Fruit fly (Drosophila melanogaster) Kc167 (cell line): ENCODE measurements around the gene CG11307.

Experiments used
- Myc ChIP-seq: fragments of >200 bp; optimal IDR thresholded peaks from 2 replicates; lab custom pipeline; 2017; ENCODE audit warnings: missing external identifiers
- Sin3A ChIP-seq: fragments of >200 bp; optimal IDR thresholded peaks from 2 replicates; lab custom pipeline; 2018; ENCODE audit warnings: missing external identifiers
- h ChIP-seq: fragments of >200 bp; optimal IDR thresholded peaks from 3 replicates; lab custom pipeline; 2018; ENCODE audit warnings: missing external identifiers
- insv ChIP-seq: fragments of >200 bp; optimal IDR thresholded peaks from 3 replicates; lab custom pipeline; 2018; ENCODE audit warnings: missing external identifiers
- psq ChIP-seq: fragments of >200 bp; optimal IDR thresholded peaks from 2 replicates; lab custom pipeline; 2017; ENCODE audit warnings: missing external identifiers
- ttk ChIP-seq: sonication (Bioruptor generic); optimal IDR thresholded peaks from 2 replicates; lab custom pipeline; 2017; ENCODE audit warnings: missing external identifiers

CG11307 gene

dm6 chr3L:21644607-21645006 lies 27.2 kb downstream of the CG11307 start, which contains the start of gene CG43980:
TSS of gene CG43980 (plus strand) at chr3L:21644958.
- TF ChIP-seq insv (lab: Kevin White, UChicago) = no peak
- no peak for TF ChIP-seq psq (lab: Kevin White, UChicago)
- TF ChIP-seq Sin3A (lab: Kevin White, UChicago) = no peak
- no peak for TF ChIP-seq Myc (lab: Kevin White, UChicago)
- TF ChIP-seq ttk = no peak
- TF ChIP-seq h (lab: Kevin White, UChicago) = no peak

DNA sequence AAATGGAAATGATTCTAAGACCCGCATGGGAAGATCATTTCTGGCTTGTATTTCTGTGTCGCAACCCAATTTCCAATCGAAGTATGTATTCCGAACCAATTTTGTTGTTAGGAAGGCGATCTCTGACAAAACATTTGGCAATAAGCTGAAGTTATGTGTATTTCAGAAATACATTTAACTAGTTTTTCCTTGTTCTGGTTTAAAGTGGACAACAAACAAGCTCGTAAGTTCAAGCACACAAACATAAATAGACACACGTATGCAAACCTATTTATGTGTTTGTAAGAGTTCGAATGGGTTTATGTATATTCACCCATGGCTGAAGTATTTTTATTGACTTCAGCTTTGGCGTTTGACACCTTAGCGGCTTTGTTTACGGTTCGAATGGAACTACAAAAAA lies 28.5 kb downstream of the CG11307 start:
- TF ChIP-seq ttk = no peak
- TF ChIP-seq h (lab: Kevin White, UChicago) = no peak
- TF ChIP-seq Myc (lab: Kevin White, UChicago) = no peak
- no peak for TF ChIP-seq insv (lab: Kevin White, UChicago)
- TF ChIP-seq psq (lab: Kevin White, UChicago) = no peak
- no peak for TF ChIP-seq Sin3A (lab: Kevin White, UChicago)

DNA sequence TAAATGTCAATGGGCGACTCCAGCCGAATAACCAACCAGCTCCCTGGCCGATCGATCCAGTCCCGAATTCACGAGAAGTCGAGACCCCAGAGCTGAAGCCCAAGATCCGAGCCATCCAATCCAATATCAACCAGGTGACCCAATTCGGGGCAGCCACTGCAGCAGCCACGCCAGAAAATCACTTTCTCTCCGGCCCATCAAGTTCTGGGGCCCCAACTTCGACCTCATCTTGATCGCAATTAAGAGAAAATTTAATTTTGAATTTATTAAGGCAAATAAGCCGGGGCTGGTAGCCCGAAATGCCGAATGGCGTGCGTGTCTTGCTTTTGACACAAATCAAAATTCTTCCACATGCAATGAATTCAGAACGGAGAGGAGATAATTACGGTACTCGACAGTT lies 30.4 kb downstream of the CG11307 start:
- TF ChIP-seq h (lab: Kevin White, UChicago) (no peak), ttk (no peak), psq (lab: Kevin White, UChicago) (no peak), Sin3A (lab: Kevin White, UChicago) (no peak), Myc (lab: Kevin White, UChicago) (no peak), insv (lab: Kevin White, UChicago) (no peak)

dm6 chr3L:21651412-21651811 lies 34.0 kb downstream of the CG11307 start:
- TF ChIP-seq Sin3A (lab: Kevin White, UChicago) = no peak

- TF ChIP-seq Myc (lab: Kevin White, UChicago) = no peak
These were observed 34.7 kb downstream of the CG11307 start for dm6 chr3L:21652124-21652523.

dm6 chr3L:21652768-21653167 lies 35.3 kb downstream of the CG11307 start:
- no peak for TF ChIP-seq ttk

dm6 chr3L:21666880-21667279 lies 49.5 kb downstream of the CG11307 start, which contains the start of gene Cpr78E:
TSS of gene Cpr78E (minus strand) at chr3L:21666980.
- TF ChIP-seq psq (lab: Kevin White, UChicago) = no peak
- no peak for TF ChIP-seq h (lab: Kevin White, UChicago)
- TF ChIP-seq Sin3A (lab: Kevin White, UChicago) = no peak
- no peak for TF ChIP-seq Myc (lab: Kevin White, UChicago)
- TF ChIP-seq ttk = no peak
- TF ChIP-seq insv (lab: Kevin White, UChicago) = no peak

dm6 chr3L:21667530-21667929 lies 50.1 kb downstream of the CG11307 start:
- TF ChIP-seq insv (lab: Kevin White, UChicago) (no peak), Sin3A (lab: Kevin White, UChicago) (no peak), ttk (no peak), psq (lab: Kevin White, UChicago) (no peak), h (lab: Kevin White, UChicago) (no peak)
